Worm (Caenorhabditis elegans): ENCODE data around the gene F20B6.6.

Gene F20B6.6

ce11 chrX:4190537-4191144, 11.4 kb downstream of the F20B6.6 start, which contains the start of gene vha-12 (continued):
- TF ChIP-seq dmd-4 (tag; optimal IDR thresholded peaks at IDR 0.05) (no peak), elt-3 (tag; optimal IDR thresholded peaks at IDR 0.05) (no peak), crh-2 (tag; optimal IDR thresholded peaks at IDR 0.05) (peak; percentile 97), ztf-11 (tag; optimal IDR thresholded peaks at IDR 0.05) (no peak)

- TF ChIP-seq nhr-10 (tag; optimal IDR thresholded peaks at IDR 0.05) (no peak), R02D3.7 (tag; optimal IDR thresholded peaks at IDR 0.05) (no peak), zag-1 (tag; optimal IDR thresholded peaks at IDR 0.05) (no peak), sem-4 (tag; optimal IDR thresholded peaks at IDR 0.05) (no peak), nhr-25 (tag; optimal IDR thresholded peaks at IDR 0.05) (no peak), elt-3 (tag; optimal IDR thresholded peaks at IDR 0.05) (no peak), mbf-1 (tag; optimal IDR thresholded peaks at IDR 0.05) (no peak), nhr-12 (tag; optimal IDR thresholded peaks at IDR 0.05) (no peak), gmeb-1 (tag; optimal IDR thresholded peaks at IDR 0.05) (no peak), ztf-1 (GFP tag; conservative IDR thresholded peaks at IDR 0.05) (no peak), skn-1 (tag; optimal IDR thresholded peaks at IDR 0.05) (no peak), nhr-23 (tag; optimal IDR thresholded peaks at IDR 0.05) (no peak), fos-1 (tag; optimal IDR thresholded peaks at IDR 0.05) (no peak), alr-1 (tag; optimal IDR thresholded peaks at IDR 0.05) (no peak)
Measured at ce11 chrX:4186656-4187055, 15.4 kb downstream of the F20B6.6 start, which contains the start of gene mrp-6. Gene mrp-6 (minus strand): TSS chrX:4186756.

ce11 chrX:4177394-4177793, 24.6 kb downstream of the F20B6.6 start, which contains the start of gene ZK470.6:
Gene ZK470.6 (minus strand): TSS chrX:4177494.
- no peak for TF ChIP-seq mbf-1 (tag; optimal IDR thresholded peaks at IDR 0.05)
- TF ChIP-seq unc-39 (tag; optimal IDR thresholded peaks at IDR 0.05) = no peak
- TF ChIP-seq mdl-1 (tag; optimal IDR thresholded peaks at IDR 0.05) = no peak
- TF ChIP-seq Y55F3AM.14 (GFP tag; optimal IDR thresholded peaks at IDR 0.05) = no peak
- TF ChIP-seq lsy-2 (tag; optimal IDR thresholded peaks at IDR 0.05) = no peak

ce11 chrX:4167150-4167549, 34.9 kb downstream of the F20B6.6 start, which contains the start of gene ZK470.14:
Gene ZK470.14 (plus strand): TSS chrX:4167450.
- no peak for TF ChIP-seq nhr-12 (tag; optimal IDR thresholded peaks at IDR 0.05)

ce11 chrX:4163391-4163790, 38.6 kb downstream of the F20B6.6 start, which contains the start of gene ZK470.1:
Gene ZK470.1 (plus strand): TSS chrX:4163691.
- no peak for TF ChIP-seq skn-1 (tag; optimal IDR thresholded peaks at IDR 0.05)
- TF ChIP-seq crh-2 (tag; optimal IDR thresholded peaks at IDR 0.05) = no peak
- no peak for TF ChIP-seq unc-55 (GFP tag; optimal IDR thresholded peaks at IDR 0.05)
- TF ChIP-seq lsy-2 (tag; optimal IDR thresholded peaks at IDR 0.05) = no peak
- no peak for TF ChIP-seq alr-1 (tag; optimal IDR thresholded peaks at IDR 0.05)
- TF ChIP-seq nhr-11 (tag; optimal IDR thresholded peaks at IDR 0.05) = no peak
- no peak for TF ChIP-seq mdl-1 (tag; optimal IDR thresholded peaks at IDR 0.05)

ce11 chrX:4161938-4162337, 40.1 kb downstream of the F20B6.6 start:
- peak; percentile 10 for TF ChIP-seq unc-55 (GFP tag; optimal IDR thresholded peaks at IDR 0.05)
- no peak for TF ChIP-seq alr-1 (tag; optimal IDR thresholded peaks at IDR 0.05)
- no peak for TF ChIP-seq mab-5 (tag; optimal IDR thresholded peaks at IDR 0.05)

ce11 chrX:4159929-4160328, 42.1 kb downstream of the F20B6.6 start:
- TF ChIP-seq unc-55 (GFP tag; optimal IDR thresholded peaks at IDR 0.05) = peak; percentile 55
- TF ChIP-seq R02D3.7 (tag; optimal IDR thresholded peaks at IDR 0.05) = no peak
- TF ChIP-seq nhr-11 (tag; optimal IDR thresholded peaks at IDR 0.05) = no peak
- no peak for TF ChIP-seq ceh-82 (tag; optimal IDR thresholded peaks at IDR 0.05)
- no peak for TF ChIP-seq alr-1 (tag; optimal IDR thresholded peaks at IDR 0.05)
- TF ChIP-seq zag-1 (tag; optimal IDR thresholded peaks at IDR 0.05) = peak; percentile 14
- no peak for TF ChIP-seq nhr-10 (tag; optimal IDR thresholded peaks at IDR 0.05)
- no peak for TF ChIP-seq unc-62 (GFP tag; optimal IDR thresholded peaks at IDR 0.05)
- no peak for TF ChIP-seq ztf-11 (tag; optimal IDR thresholded peaks at IDR 0.05)
- no peak for TF ChIP-seq mbf-1 (tag; optimal IDR thresholded peaks at IDR 0.05)
- no peak for TF ChIP-seq dmd-4 (tag; optimal IDR thresholded peaks at IDR 0.05)
- no peak for TF ChIP-seq lin-13 (GFP tag; optimal IDR thresholded peaks at IDR 0.05)
